Worm (Caenorhabditis elegans): ENCODE measurements around the gene col-97.

DNA sequence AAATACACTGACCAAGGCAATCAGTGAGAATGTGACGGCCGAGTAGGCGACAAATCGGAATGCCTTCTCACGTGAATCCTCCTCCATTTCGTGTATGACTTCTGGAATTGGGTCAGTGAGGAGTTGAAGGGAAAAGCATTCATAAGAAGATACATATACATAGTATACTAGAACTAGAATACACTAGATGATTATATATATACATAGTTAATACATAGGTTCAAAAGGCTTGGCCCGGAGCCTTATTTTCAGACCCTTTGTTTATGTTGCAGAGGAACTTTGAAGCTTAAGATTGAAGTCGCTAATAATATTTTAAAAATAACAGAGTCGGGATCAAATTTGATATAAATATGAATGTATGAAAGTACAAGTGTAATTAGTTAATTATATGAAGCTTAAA is at the start of gene col-97:
- TF ChIP-seq lin-13 (tag; optimal IDR thresholded peaks at IDR 0.05), result no peak
- no peak for TF ChIP-seq elt-3 (tag; optimal IDR thresholded peaks at IDR 0.05)
- TF ChIP-seq ztf-11 (tag; optimal IDR thresholded peaks at IDR 0.05), result no peak
- no peak for TF ChIP-seq ces-1 (GFP tag; optimal IDR thresholded peaks at IDR 0.05)

Measured in whole organism, mixed stage, embryonic.